Worm (Caenorhabditis elegans): ENCODE results near the gene ZK418.10.

ce11 chrIII:7116615-7117252 is 26.2 kb upstream of the ZK418.10 start:
- no peak for TF ChIP-seq M03D4.4 (tag; optimal IDR thresholded peaks at IDR 0.05)
- peak; percentile 25 for TF ChIP-seq lsy-2 (tag; optimal IDR thresholded peaks at IDR 0.05)
- no peak for TF ChIP-seq zip-8 (tag; optimal IDR thresholded peaks at IDR 0.05)
- TF ChIP-seq bed-3 (GFP tag; optimal IDR thresholded peaks at IDR 0.05), result no peak
- no peak for TF ChIP-seq blmp-1 (tag; optimal IDR thresholded peaks at IDR 0.05)
- peak; percentile 45 for TF ChIP-seq pha-4 (tag; optimal IDR thresholded peaks at IDR 0.05)
- TF ChIP-seq elt-1 (tag; optimal IDR thresholded peaks at IDR 0.05; ENCODE audit: borderline replicate concordance, insufficient read depth), result no peak

All from whole organism, mixed stage, embryonic.